Worm (Caenorhabditis elegans) whole organism, midembryonic: ENCODE results near the gene tub-1.

ENCODE experiments used
- T22C8.4 ChIP-seq: fragments of 200-800 bp; sonication (Bioruptor generic); IDR thresholded peaks from 2 replicates; pipeline ENCODE4 v1.3.6; 2022; ENCODE audit warnings: missing genetic modification characterization, missing compliant biosample characterization
- cog-1 ChIP-seq: sonication (generic microtip); optimal IDR thresholded peaks from 2 replicates; lab custom pipeline; 2016; ENCODE audit warnings: missing genetic modification characterization, missing compliant biosample characterization
- flt-1 ChIP-seq: fragments of 200-800 bp; sonication (Bioruptor generic); IDR thresholded peaks from 2 replicates; pipeline ENCODE4 v1.3.6; 2022; ENCODE audit warnings: missing genetic modification characterization, missing compliant biosample characterization
- klf-2 ChIP-seq: fragments of 200-800 bp; sonication (Bioruptor generic); conservative IDR thresholded peaks from 2 replicates; pipeline ENCODE4 v1.3.6; 2022; ENCODE audit warnings: missing genetic modification reagents, missing genetic modification characterization, missing compliant biosample characterization
- med-1 ChIP-seq: sonication (generic microtip); optimal IDR thresholded peaks from 2 replicates; lab custom pipeline; 2017; ENCODE audit warnings: missing genetic modification characterization, mild to moderate bottlenecking, missing compliant biosample characterization, antibody characterized with exemption, missing genetic modification reagents; ENCODE audit not compliant: insufficient read depth
- ref-1 ChIP-seq: fragments of 200-800 bp; sonication (Bioruptor generic); conservative IDR thresholded peaks from 2 replicates; pipeline ENCODE4 v1.3.6; 2022; ENCODE audit warnings: missing genetic modification reagents, missing genetic modification characterization, missing compliant biosample characterization
- tab-1 ChIP-seq: fragments of 200-800 bp; sonication (Bioruptor generic); IDR thresholded peaks from 2 replicates; pipeline ENCODE4 v1.3.6; 2022; ENCODE audit warnings: missing genetic modification characterization, missing compliant biosample characterization
- ztf-23 ChIP-seq: fragments of 200-800 bp; sonication (Bioruptor generic); IDR thresholded peaks from 2 replicates; pipeline ENCODE4 v1.3.6; 2022; ENCODE audit warnings: missing genetic modification reagents, missing genetic modification characterization, missing compliant biosample characterization
- ztf-29 ChIP-seq: fragments of 200-800 bp; sonication (Bioruptor generic); IDR thresholded peaks from 2 replicates; pipeline ENCODE4 v1.3.6; 2022; ENCODE audit warnings: missing genetic modification reagents, missing genetic modification characterization, missing compliant biosample characterization

Gene tub-1

ce11 chrII:8136818-8137217 lies 19.9 kb downstream of the tub-1 start, which contains the start of gene ctns-1:
Gene ctns-1 (minus strand): TSS chrII:8136918.
- no peak for TF ChIP-seq ztf-29 (GFP tag; lab: Robert Waterston, UW)
- TF ChIP-seq ref-1, result no peak
- TF ChIP-seq tab-1 (GFP tag; lab: Robert Waterston, UW), result no peak
- TF ChIP-seq cog-1 (tag; lab: Kevin White, UChicago), result no peak
- TF ChIP-seq med-1 (GFP tag; lab: Kevin White, UChicago), result no peak
- no peak for TF ChIP-seq T22C8.4 (GFP tag; lab: Robert Waterston, UW)
- TF ChIP-seq ztf-23, result no peak
- TF ChIP-seq klf-2, result no peak
- no peak for TF ChIP-seq flt-1

ce11 chrII:8135953-8136352 lies 20.8 kb downstream of the tub-1 start:
- TF ChIP-seq flt-1 (no peak), med-1 (GFP tag; lab: Kevin White, UChicago) (no peak), cog-1 (tag; lab: Kevin White, UChicago) (no peak), klf-2 (no peak), T22C8.4 (GFP tag; lab: Robert Waterston, UW) (no peak), tab-1 (GFP tag; lab: Robert Waterston, UW) (no peak), ztf-29 (GFP tag; lab: Robert Waterston, UW) (no peak), ztf-23 (no peak), ref-1 (no peak)

- TF ChIP-seq ref-1 (no peak), klf-2 (no peak), ztf-23 (no peak), med-1 (GFP tag; lab: Kevin White, UChicago) (no peak), tab-1 (GFP tag; lab: Robert Waterston, UW) (0 out of 2 replicates have a peak, but pooled peaks have one; percentile 25), flt-1 (0 out of 2 replicates have a peak, but pooled peaks have one; percentile 5), ztf-29 (GFP tag; lab: Robert Waterston, UW) (no peak), T22C8.4 (GFP tag; lab: Robert Waterston, UW) (no peak), cog-1 (tag; lab: Kevin White, UChicago) (no peak)
These were observed 25.3 kb downstream of the tub-1 start for ce11 chrII:8131413-8131966.

DNA sequence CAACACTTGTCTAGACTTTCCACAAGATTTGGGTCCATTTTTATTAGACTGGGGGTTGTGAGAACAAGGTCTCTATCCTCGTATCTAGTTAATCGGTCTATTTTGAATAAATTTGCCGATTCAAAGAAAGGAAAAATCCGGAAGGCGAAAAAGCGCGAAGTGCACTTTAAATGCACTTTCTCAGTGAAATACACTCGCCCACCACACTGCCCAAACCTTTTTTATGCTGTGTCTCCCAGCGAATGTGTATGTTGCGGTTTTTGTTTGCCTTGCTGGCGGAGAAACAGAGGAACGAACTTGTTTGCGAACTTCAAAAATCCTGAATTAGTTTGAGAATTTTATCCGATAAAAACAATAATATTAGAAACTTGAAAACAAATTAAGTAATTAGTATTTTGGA lies 26.0 kb downstream of the tub-1 start:
- TF ChIP-seq klf-2 (no peak), tab-1 (GFP tag; lab: Robert Waterston, UW) (no peak), ztf-29 (GFP tag; lab: Robert Waterston, UW) (no peak), med-1 (GFP tag; lab: Kevin White, UChicago) (no peak), flt-1 (no peak), ref-1 (no peak), ztf-23 (no peak), cog-1 (tag; lab: Kevin White, UChicago) (no peak), T22C8.4 (GFP tag; lab: Robert Waterston, UW) (no peak)

- no peak for TF ChIP-seq flt-1
- TF ChIP-seq klf-2, result no peak
- TF ChIP-seq ref-1, result no peak
- no peak for TF ChIP-seq cog-1 (tag; lab: Kevin White, UChicago)
- TF ChIP-seq med-1 (GFP tag; lab: Kevin White, UChicago), result no peak
- TF ChIP-seq ztf-23, result no peak
- TF ChIP-seq T22C8.4 (GFP tag; lab: Robert Waterston, UW), result no peak
- no peak for TF ChIP-seq tab-1 (GFP tag; lab: Robert Waterston, UW)
- TF ChIP-seq ztf-29 (GFP tag; lab: Robert Waterston, UW), result no peak
These were observed 27.2 kb downstream of the tub-1 start, which contains the start of gene ulp-4 for ce11 chrII:8129495-8130010. Gene ulp-4 (plus strand): TSS chrII:8129960.

DNA sequence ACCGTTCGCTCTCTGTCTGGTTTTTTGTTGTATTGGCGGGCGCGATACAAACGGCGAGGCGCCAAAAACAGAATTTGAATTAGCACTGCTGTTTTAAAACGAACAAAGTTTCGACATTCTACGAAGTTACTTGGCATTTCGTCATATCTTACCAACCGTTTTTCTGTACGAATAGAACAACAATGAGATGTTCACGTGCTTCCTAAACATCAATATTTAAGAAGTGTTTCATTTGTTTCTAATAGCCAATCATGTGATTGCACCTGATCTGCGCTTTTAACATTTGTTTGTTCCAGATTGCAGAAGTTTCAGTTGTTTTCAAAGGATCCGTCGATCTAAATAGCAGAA lies 27.7 kb downstream of the tub-1 start:
- no peak for TF ChIP-seq ztf-29 (GFP tag; lab: Robert Waterston, UW)
- no peak for TF ChIP-seq med-1 (GFP tag; lab: Kevin White, UChicago)
- no peak for TF ChIP-seq klf-2
- TF ChIP-seq flt-1, result no peak
- TF ChIP-seq T22C8.4 (GFP tag; lab: Robert Waterston, UW), result no peak
- TF ChIP-seq ztf-23, result no peak
- no peak for TF ChIP-seq tab-1 (GFP tag; lab: Robert Waterston, UW)
- no peak for TF ChIP-seq cog-1 (tag; lab: Kevin White, UChicago)
- no peak for TF ChIP-seq ref-1

DNA sequence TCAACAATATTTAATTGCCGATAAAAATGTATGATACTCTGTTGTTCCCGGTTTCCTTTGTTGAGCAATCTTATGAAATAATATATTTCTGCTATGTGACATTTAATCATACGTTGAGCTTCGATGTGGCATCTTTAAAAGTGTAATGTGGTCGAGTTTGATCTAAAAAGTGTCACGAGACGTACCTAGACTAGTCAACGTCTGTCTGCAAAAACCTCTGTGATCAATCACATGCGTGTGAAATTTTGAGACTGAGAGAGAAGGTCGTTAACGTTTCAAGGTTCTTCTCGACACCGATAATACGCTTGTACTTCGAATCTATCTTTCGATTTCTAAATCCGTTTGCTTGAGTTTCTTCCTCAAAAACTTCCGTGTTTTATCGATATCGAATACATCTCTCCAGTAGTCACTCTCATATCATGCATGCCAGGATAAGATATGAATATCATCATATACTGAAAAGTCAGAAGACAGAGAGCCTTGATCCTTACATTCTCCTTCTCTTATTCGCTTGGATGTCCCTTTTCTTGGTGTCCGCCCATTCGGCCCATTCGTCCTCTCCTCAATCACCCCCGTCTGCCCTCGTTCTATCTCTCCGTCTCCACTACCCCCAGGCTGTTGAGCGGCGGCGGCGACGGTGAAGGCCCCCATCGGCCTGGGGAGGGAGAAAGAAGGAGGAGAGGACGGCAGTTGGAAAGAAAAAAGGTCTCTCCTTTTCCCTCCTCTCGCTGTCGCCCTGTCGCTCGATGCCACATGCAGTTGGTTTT lies 28.3 kb downstream of the tub-1 start:
- TF ChIP-seq flt-1, result 0 out of 2 replicates have a peak, but pooled peaks have one; percentile 33
- TF ChIP-seq cog-1 (tag; lab: Kevin White, UChicago), result no peak
- TF ChIP-seq med-1 (GFP tag; lab: Kevin White, UChicago), result no peak
- TF ChIP-seq ztf-23, result peak; percentile 72
- no peak for TF ChIP-seq ztf-29 (GFP tag; lab: Robert Waterston, UW)
- 0 out of 2 replicates have a peak, but pooled peaks have one; percentile 49 for TF ChIP-seq tab-1 (GFP tag; lab: Robert Waterston, UW)
- no peak for TF ChIP-seq klf-2
- TF ChIP-seq ref-1, result no peak
- TF ChIP-seq T22C8.4 (GFP tag; lab: Robert Waterston, UW), result no peak

DNA sequence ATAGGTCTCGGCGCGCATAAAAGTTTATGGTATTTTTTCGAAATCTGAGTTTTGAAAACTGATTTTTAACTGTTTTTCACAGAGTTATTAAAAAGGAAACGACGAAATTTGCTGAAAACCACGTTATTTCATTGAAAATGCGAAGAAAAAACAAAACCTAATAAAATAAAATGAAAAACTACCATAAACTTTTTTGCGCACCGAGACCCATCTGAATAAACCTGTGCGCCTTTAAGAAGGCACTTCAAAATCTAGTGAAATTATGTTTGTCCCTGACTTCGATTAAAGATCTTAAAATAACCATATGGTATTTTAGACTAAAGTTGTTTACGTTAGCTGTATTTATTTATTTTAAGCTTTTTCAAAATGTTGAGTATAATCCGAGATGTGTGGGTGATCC lies 29.0 kb downstream of the tub-1 start:
- TF ChIP-seq tab-1 (GFP tag; lab: Robert Waterston, UW) (no peak), klf-2 (no peak), ref-1 (no peak), flt-1 (no peak), cog-1 (tag; lab: Kevin White, UChicago) (no peak), T22C8.4 (GFP tag; lab: Robert Waterston, UW) (no peak), med-1 (GFP tag; lab: Kevin White, UChicago) (no peak), ztf-23 (no peak), ztf-29 (GFP tag; lab: Robert Waterston, UW) (no peak)

DNA sequence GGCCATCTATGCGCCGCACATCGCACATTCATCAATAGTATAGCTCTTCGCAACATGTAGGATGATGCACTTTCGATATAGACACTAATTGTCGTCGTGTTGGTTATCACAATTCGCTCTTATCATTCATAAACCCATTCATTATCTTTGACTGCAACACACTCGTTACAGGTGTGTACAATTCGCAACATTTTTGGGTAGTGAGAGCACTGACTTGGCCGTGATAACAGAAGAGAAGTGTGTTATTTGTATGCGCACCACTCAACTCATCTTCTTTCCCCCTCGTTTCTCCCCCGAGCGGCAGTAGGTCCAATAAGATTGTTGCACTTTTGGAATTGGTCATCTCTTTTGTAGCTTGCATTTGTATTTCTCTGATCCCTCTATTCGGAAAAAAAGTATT lies 29.5 kb downstream of the tub-1 start:
- TF ChIP-seq ref-1 (no peak), tab-1 (GFP tag; lab: Robert Waterston, UW) (no peak), ztf-23 (no peak), med-1 (GFP tag; lab: Kevin White, UChicago) (no peak), klf-2 (no peak), T22C8.4 (GFP tag; lab: Robert Waterston, UW) (no peak), ztf-29 (GFP tag; lab: Robert Waterston, UW) (no peak), cog-1 (tag; lab: Kevin White, UChicago) (no peak), flt-1 (no peak)
